Worm (Caenorhabditis elegans) whole organism, L2 larva: Measurements from ENCODE around the gene C06E1.7.

Source experiments
- nhr-6 ChIP-seq: fragments of 150-350 bp; optimal IDR thresholded peaks from 2 replicates; lab custom pipeline; 2014; ENCODE audit warnings: missing biosample characterization, missing genetic modification characterization
- unc-62 ChIP-seq: fragments of 150-350 bp; optimal IDR thresholded peaks from 2 replicates; lab custom pipeline; 2014; ENCODE audit warnings: missing biosample characterization, missing genetic modification reagents, missing genetic modification characterization

DNA sequence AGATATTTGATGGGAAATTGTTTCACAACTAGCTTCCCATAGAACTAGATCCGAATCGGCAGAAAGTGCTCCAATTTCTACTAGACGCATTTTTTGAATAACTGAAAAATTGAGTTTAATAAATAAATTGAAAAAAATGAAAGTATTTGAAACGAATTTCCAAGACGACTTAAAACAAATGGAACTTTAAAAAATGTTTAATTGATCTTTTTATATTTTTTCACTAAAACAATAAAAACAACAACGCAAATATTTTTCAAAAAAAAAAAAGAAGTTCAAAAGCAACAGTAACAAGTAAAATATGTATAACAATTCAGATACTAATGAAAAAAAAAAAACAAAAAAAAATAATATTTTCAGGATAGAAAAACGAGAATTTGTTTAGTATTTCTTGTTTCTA, 16.2 kb upstream of the C06E1.7 start, which contains the start of gene C06E1.9:
- TF ChIP-seq nhr-6 (tag; lab: Kevin White, UChicago), result no peak
- no peak for TF ChIP-seq unc-62 (GFP tag; lab: Kevin White, UChicago)
